ENCODE assay signal across 5 fruit fly cellular contexts in genomic region chr2L:10794032-10794431, dm6.
TF ChIP-seq lines count a peak whose summit lies in the region.

No protein-coding gene starts in this region.

- no peak for TF ChIP-seq CTCF in whole organism, embryonic (GFP tag; optimal IDR thresholded peaks at IDR 0.05; lab: Kevin White, UChicago)

TF ChIP-seq in whole organism, adult, 20 proteins besides CTCF, POLR2A, EP300 and RAD21:
- TF ChIP-seq tj (GFP tag; optimal IDR thresholded peaks at IDR 0.05; lab: Kevin White, UChicago), result peak; percentile 31
- TF ChIP-seq kay (GFP tag; lab: Kevin White, UChicago; ENCODE audit: borderline replicate concordance), result no peak

TF ChIP-seq in whole organism, embryonic, 481 proteins besides CTCF, POLR2A, EP300 and RAD21:
- TF ChIP-seq fd96Cb (tag; optimal IDR thresholded peaks at IDR 0.05; lab: Kevin White, UChicago) (no peak), nom (GFP tag; optimal IDR thresholded peaks at IDR 0.05; lab: Kevin White, UChicago) (peak; percentile 79)

TF ChIP-seq in whole organism, prepupa, 60 proteins besides CTCF, POLR2A, EP300 and RAD21:
- TF ChIP-seq Eip78C (GFP tag; lab: Kevin White, UChicago) (peak; percentile 75), CG6808 (GFP tag; optimal IDR thresholded peaks at IDR 0.05; lab: Kevin White, UChicago) (peak; percentile 55), pdm3 (GFP tag; optimal IDR thresholded peaks at IDR 0.05; lab: Kevin White, UChicago) (no peak), Ets21C (GFP tag; optimal IDR thresholded peaks at IDR 0.05; lab: Kevin White, UChicago) (no peak), vri (GFP tag; optimal IDR thresholded peaks at IDR 0.05; lab: Kevin White, UChicago) (peak; percentile 11), ss (GFP tag; optimal IDR thresholded peaks at IDR 0.05; lab: Kevin White, UChicago) (peak; percentile 20 to 70), CG6163 (GFP tag; IDR thresholded peaks at IDR 0.05; lab: Robert Waterston, UW) (peak; percentile 57; the same call in 2 of the 3 replicates), CG9139 (GFP tag; optimal IDR thresholded peaks at IDR 0.05; lab: Kevin White, UChicago) (peak; percentile 63), CG11762 (GFP tag; optimal IDR thresholded peaks at IDR 0.05; lab: Kevin White, UChicago; ENCODE audit: insufficient read depth) (no peak), CG8632 (GFP tag; optimal IDR thresholded peaks at IDR 0.05; lab: Kevin White, UChicago) (peak; percentile 25), lz (GFP tag; optimal IDR thresholded peaks at IDR 0.05; lab: Kevin White, UChicago) (peak; percentile 5), topi (GFP tag; optimal IDR thresholded peaks at IDR 0.05; lab: Kevin White, UChicago) (no peak), spab (GFP tag; optimal IDR thresholded peaks at IDR 0.05; lab: Kevin White, UChicago) (peak; percentile 23), CG7368 (GFP tag; optimal IDR thresholded peaks at IDR 0.05; lab: Kevin White, UChicago) (no peak), cyc (GFP tag; optimal IDR thresholded peaks at IDR 0.05; lab: Kevin White, UChicago) (no peak), dac (GFP tag; optimal IDR thresholded peaks at IDR 0.05; lab: Kevin White, UChicago) (no peak), CG15336 (GFP tag; IDR thresholded peaks at IDR 0.05; lab: Robert Waterston, UW) (no peak), CG32006 (GFP tag; optimal IDR thresholded peaks at IDR 0.05; lab: Kevin White, UChicago) (no peak), CG3919 (GFP tag; optimal IDR thresholded peaks at IDR 0.05; lab: Kevin White, UChicago) (peak; percentile 19), Sox102F (GFP tag; optimal IDR thresholded peaks at IDR 0.05; lab: Kevin White, UChicago) (peak; percentile 51), acj6 (GFP tag; optimal IDR thresholded peaks at IDR 0.05; lab: Kevin White, UChicago) (no peak), CG34406 (GFP tag; optimal IDR thresholded peaks at IDR 0.05; lab: Kevin White, UChicago) (peak; percentile 25), Met (GFP tag; optimal IDR thresholded peaks at IDR 0.05; lab: Kevin White, UChicago) (peak; percentile 12), CG11294 (GFP tag; IDR thresholded peaks at IDR 0.05; lab: Robert Waterston, UW) (no peak), Sox15 (GFP tag; optimal IDR thresholded peaks at IDR 0.05; lab: Kevin White, UChicago) (no peak), fd85E (GFP tag; optimal IDR thresholded peaks at IDR 0.05; lab: Kevin White, UChicago) (no peak), Blimp-1 (GFP tag; optimal IDR thresholded peaks at IDR 0.05; lab: Kevin White, UChicago) (peak; percentile 44), CG6854 (GFP tag; optimal IDR thresholded peaks at IDR 0.05; lab: Kevin White, UChicago) (peak; percentile 77)
TF ChIP-seq in whole organism, prepupa: peak in this region for 15.

TF ChIP-seq in whole organism, pupa, 21 proteins besides CTCF, POLR2A, EP300 and RAD21:
- peak; percentile 46 for TF ChIP-seq EcR (GFP tag; optimal IDR thresholded peaks at IDR 0.05; lab: Kevin White, UChicago)
- peak; percentile 56 for TF ChIP-seq gl (tag; optimal IDR thresholded peaks at IDR 0.05; lab: Kevin White, UChicago)
- TF ChIP-seq Pif1A (GFP tag; optimal IDR thresholded peaks at IDR 0.05; lab: Kevin White, UChicago), result peak; percentile 29
- TF ChIP-seq D1 (tag; optimal IDR thresholded peaks at IDR 0.05; lab: Kevin White, UChicago), result no peak
- TF ChIP-seq rn (GFP tag; IDR thresholded peaks at IDR 0.05; lab: Robert Waterston, UW), result no peak
- peak; percentile 35 for TF ChIP-seq CG8159 (tag; optimal IDR thresholded peaks at IDR 0.05; lab: Kevin White, UChicago)
- peak; percentile 9 for TF ChIP-seq Snoo (tag; optimal IDR thresholded peaks at IDR 0.05; lab: Kevin White, UChicago)
- TF ChIP-seq CG34367 (tag; optimal IDR thresholded peaks at IDR 0.05; lab: Kevin White, UChicago), result no peak
- TF ChIP-seq CG12605 (GFP tag; IDR thresholded peaks at IDR 0.05; lab: Robert Waterston, UW), result no peak
- TF ChIP-seq Pif1B (GFP tag; optimal IDR thresholded peaks at IDR 0.05; lab: Kevin White, UChicago), result peak; percentile 42
- TF ChIP-seq CG15710 (tag; optimal IDR thresholded peaks at IDR 0.05; lab: Kevin White, UChicago), result peak; percentile 36

TF ChIP-seq in whole organism, wandering third instar larva, 38 proteins besides CTCF, POLR2A, EP300 and RAD21:
- TF ChIP-seq ey (GFP tag; optimal IDR thresholded peaks at IDR 0.05; lab: Kevin White, UChicago), result no peak
- peak; percentile 39 for TF ChIP-seq tai (GFP tag; optimal IDR thresholded peaks at IDR 0.05; lab: Kevin White, UChicago)
- peak in 1 of 2 experiments; percentile 7 for TF ChIP-seq foxo (GFP tag; optimal IDR thresholded peaks at IDR 0.05; lab: Kevin White, UChicago)
- TF ChIP-seq Dfd (GFP tag; optimal IDR thresholded peaks at IDR 0.05; lab: Kevin White, UChicago), result no peak
- TF ChIP-seq Rel (GFP tag; optimal IDR thresholded peaks at IDR 0.05; lab: Kevin White, UChicago), result peak; percentile 3
- no peak for TF ChIP-seq Rel (tag; optimal IDR thresholded peaks at IDR 0.05; lab: Kevin White, UChicago)
- TF ChIP-seq Sp1 (GFP tag; optimal IDR thresholded peaks at IDR 0.05; lab: Kevin White, UChicago), result peak; percentile 47
- no peak for TF ChIP-seq jim (GFP tag; optimal IDR thresholded peaks at IDR 0.05; lab: Kevin White, UChicago)
